Worm (Caenorhabditis elegans) whole organism, L1 larva: ENCODE results near the gene M04B2.4.
A peak's percentile ranks its signal among the peaks of the same experiment; 100 is the strongest.

ENCODE experiments used
- C04F5.9 ChIP-seq: sonication (generic microtip); optimal IDR thresholded peaks from 2 replicates; lab custom pipeline; 2016; ENCODE audit warnings: missing genetic modification characterization, missing compliant biosample characterization
- C16A3.4 ChIP-seq: fragments of 150-350 bp; optimal IDR thresholded peaks from 2 replicates; lab custom pipeline; 2014; ENCODE audit warnings: missing biosample characterization, missing genetic modification characterization
- Y116A8C.19 ChIP-seq: sonication (generic microtip); optimal IDR thresholded peaks from 2 replicates; lab custom pipeline; 2016; ENCODE audit warnings: missing compliant biosample characterization, missing genetic modification characterization, borderline replicate concordance
- alr-1 ChIP-seq: fragments of 200-800 bp; sonication (Bioruptor generic); optimal IDR thresholded peaks from 2 replicates; lab custom pipeline; 2018; ENCODE audit warnings: borderline replicate concordance, mild to moderate bottlenecking, missing genetic modification characterization, missing compliant biosample characterization
- aly-2 ChIP-seq: fragments of 150-350 bp; optimal IDR thresholded peaks from 2 replicates; lab custom pipeline; 2014; ENCODE audit warnings: missing biosample characterization, missing genetic modification characterization
- blmp-1 ChIP-seq: fragments of 150-350 bp; optimal IDR thresholded peaks from 2 replicates; lab custom pipeline; 2014; ENCODE audit warnings: missing biosample characterization, missing genetic modification characterization
- ceh-63 ChIP-seq: fragments of 200-800 bp; sonication (Bioruptor generic); optimal IDR thresholded peaks from 2 replicates; lab custom pipeline; 2018; ENCODE audit warnings: mild to moderate bottlenecking, missing genetic modification characterization, missing compliant biosample characterization
- ceh-8 ChIP-seq: fragments of 200-800 bp; sonication (Bioruptor generic); optimal IDR thresholded peaks from 2 replicates; lab custom pipeline; 2018; ENCODE audit warnings: mild to moderate bottlenecking, missing genetic modification characterization, moderate library complexity, missing compliant biosample characterization
- ceh-82 ChIP-seq, 3 experiments: fragments of 150-350 bp in 1 of 3; sonication (generic microtip) in 2 of 3; optimal IDR thresholded peaks; 2 replicates each; lab custom pipeline; 2014 to 2017; ENCODE audit warnings: missing biosample characterization in 3 of 3, missing genetic modification characterization in 3 of 3
- ceh-88 ChIP-seq: fragments of 200-800 bp; sonication (Bioruptor generic); IDR thresholded peaks from 2 replicates; pipeline ENCODE4 v1.3.6; 2022; ENCODE audit warnings: missing genetic modification characterization, missing compliant biosample characterization
- ceh-90 ChIP-seq: sonication (generic microtip); optimal IDR thresholded peaks from 2 replicates; lab custom pipeline; 2016; ENCODE audit warnings: missing genetic modification characterization, missing compliant biosample characterization
- ces-1 ChIP-seq: fragments of 150-350 bp; optimal IDR thresholded peaks from 2 replicates; lab custom pipeline; 2014; ENCODE audit warnings: missing biosample characterization, missing genetic modification reagents, missing genetic modification characterization
- dpl-1 ChIP-seq, 3 experiments: fragments of 150-350 bp in 2 of 3; sonication (generic microtip) in 1 of 3; optimal IDR thresholded peaks; 2 replicates each; lab custom pipeline; 2014 to 2017; ENCODE audit warnings: missing biosample characterization in 3 of 3, missing genetic modification characterization in 3 of 3, missing genetic modification reagents in 3 of 3
- dsc-1 ChIP-seq: sonication (generic microtip); optimal IDR thresholded peaks from 2 replicates; lab custom pipeline; 2016; ENCODE audit warnings: mild to moderate bottlenecking, missing genetic modification characterization, missing compliant biosample characterization
- efl-1 ChIP-seq, 4 experiments: fragments of 150-350 bp; optimal IDR thresholded peaks in 3 of 4; peaks in 1 of 4; 1 replicate in 1 of 4; 2 replicates in 3 of 4; lab custom pipeline; 2014; ENCODE audit warnings: missing biosample characterization in 2 of 4, missing genetic modification characterization in 2 of 4, missing genetic modification reagents in 2 of 4
- efl-3 ChIP-seq: fragments of 200-800 bp; sonication (Bioruptor generic); optimal IDR thresholded peaks from 2 replicates; lab custom pipeline; 2018; ENCODE audit warnings: mild to moderate bottlenecking, missing genetic modification characterization, missing compliant biosample characterization
- fkh-10 ChIP-seq: sonication (generic microtip); optimal IDR thresholded peaks from 2 replicates; lab custom pipeline; 2017; ENCODE audit warnings: missing biosample characterization, missing genetic modification reagents, missing genetic modification characterization
- fos-1 ChIP-seq: fragments of 150-350 bp; optimal IDR thresholded peaks from 2 replicates; lab custom pipeline; 2014; ENCODE audit warnings: missing biosample characterization, missing genetic modification characterization
- grh-1 ChIP-seq: fragments of 200-800 bp; sonication (Bioruptor generic); IDR thresholded peaks from 2 replicates; pipeline ENCODE4 v1.3.6; 2022; ENCODE audit warnings: missing genetic modification reagents, missing genetic modification characterization, missing compliant biosample characterization
- hlh-17 ChIP-seq: fragments of 200-800 bp; sonication (Bioruptor generic); optimal IDR thresholded peaks from 2 replicates; lab custom pipeline; 2018; ENCODE audit warnings: missing genetic modification characterization, mild to moderate bottlenecking, missing compliant biosample characterization, moderate library complexity, borderline replicate concordance
- irx-1 ChIP-seq: sonication (generic microtip); optimal IDR thresholded peaks from 2 replicates; lab custom pipeline; 2016; ENCODE audit warnings: missing genetic modification characterization, missing compliant biosample characterization
- isw-1 ChIP-seq: fragments of 200-800 bp; sonication (Bioruptor generic); IDR thresholded peaks from 2 replicates; pipeline ENCODE4 v1.3.6; 2022; ENCODE audit warnings: missing genetic modification characterization, missing compliant biosample characterization
- jun-1 ChIP-seq: fragments of 150-350 bp; optimal IDR thresholded peaks from 2 replicates; lab custom pipeline; 2014; ENCODE audit warnings: missing biosample characterization, missing genetic modification reagents, missing genetic modification characterization
- lin-13 ChIP-seq: fragments of 150-350 bp; optimal IDR thresholded peaks from 2 replicates; lab custom pipeline; 2014; ENCODE audit warnings: missing biosample characterization, missing genetic modification reagents, missing genetic modification characterization
- lin-35 ChIP-seq, 2 experiments: fragments of 150-350 bp; optimal IDR thresholded peaks; 2 replicates each; lab custom pipeline; 2014; ENCODE audit warnings: missing biosample characterization in 2 of 2, missing genetic modification characterization in 2 of 2, missing genetic modification reagents in 2 of 2
- lin-39 ChIP-seq: fragments of 150-350 bp; optimal IDR thresholded peaks from 2 replicates; lab custom pipeline; 2014; ENCODE audit warnings: missing biosample characterization, missing genetic modification reagents, missing genetic modification characterization
- lsy-2 ChIP-seq, 2 experiments: fragments of 150-350 bp; optimal IDR thresholded peaks; 2 replicates each; lab custom pipeline; 2014; ENCODE audit warnings: missing biosample characterization in 2 of 2, missing genetic modification characterization in 2 of 2
- mdl-1 ChIP-seq, 2 experiments: fragments of 150-350 bp; optimal IDR thresholded peaks; 2 replicates each; lab custom pipeline; 2014 to 2017; ENCODE audit warnings: missing biosample characterization in 2 of 2, missing genetic modification characterization in 2 of 2, inconsistent platforms in 1 of 2
- mef-2 ChIP-seq: fragments of 150-350 bp; optimal IDR thresholded peaks from 2 replicates; lab custom pipeline; 2014; ENCODE audit warnings: missing biosample characterization, missing genetic modification characterization
- nhr-12 ChIP-seq: sonication (generic microtip); optimal IDR thresholded peaks from 2 replicates; lab custom pipeline; 2017; ENCODE audit warnings: missing biosample characterization, missing genetic modification characterization
- nhr-237 ChIP-seq: fragments of 150-350 bp; optimal IDR thresholded peaks from 2 replicates; lab custom pipeline; 2014; ENCODE audit warnings: missing biosample characterization, missing genetic modification characterization
- nhr-28 ChIP-seq: fragments of 150-350 bp; optimal IDR thresholded peaks from 2 replicates; lab custom pipeline; 2014; ENCODE audit warnings: missing biosample characterization, missing genetic modification characterization
- nhr-71 ChIP-seq: sonication (generic microtip); optimal IDR thresholded peaks from 2 replicates; lab custom pipeline; 2016; ENCODE audit warnings: mild to moderate bottlenecking, missing genetic modification characterization, moderate library complexity, missing compliant biosample characterization
- nhr-77 ChIP-seq: fragments of 150-350 bp; optimal IDR thresholded peaks from 2 replicates; lab custom pipeline; 2014; ENCODE audit warnings: missing biosample characterization, missing genetic modification characterization
- nhr-85 ChIP-seq: sonication (generic microtip); peaks from one replicate; lab custom pipeline; 2016; ENCODE audit warnings: missing genetic modification characterization, inconsistent platforms, missing compliant biosample characterization
- nhr-90 ChIP-seq: sonication (generic microtip); optimal IDR thresholded peaks from 2 replicates; lab custom pipeline; 2016; ENCODE audit warnings: mild to moderate bottlenecking, missing genetic modification characterization, missing compliant biosample characterization; ENCODE audit not compliant: poor library complexity
- pag-3 ChIP-seq: sonication (generic microtip); optimal IDR thresholded peaks from 2 replicates; lab custom pipeline; 2017; ENCODE audit warnings: missing genetic modification characterization, mild to moderate bottlenecking, missing compliant biosample characterization, antibody characterized with exemption, borderline replicate concordance; ENCODE audit not compliant: insufficient read depth
- pax-3 ChIP-seq: fragments of 200-800 bp; sonication (Bioruptor generic); optimal IDR thresholded peaks from 2 replicates; lab custom pipeline; 2018; ENCODE audit warnings: mild to moderate bottlenecking, missing genetic modification characterization, moderate library complexity, missing compliant biosample characterization
- rnt-1 ChIP-seq: sonication (generic microtip); optimal IDR thresholded peaks from 2 replicates; lab custom pipeline; 2016; ENCODE audit warnings: mild to moderate bottlenecking, missing genetic modification characterization, moderate library complexity, missing compliant biosample characterization
- skn-1 ChIP-seq: fragments of 150-350 bp; optimal IDR thresholded peaks from 2 replicates; lab custom pipeline; 2014; ENCODE audit warnings: missing biosample characterization, missing genetic modification characterization
- snpc-4 ChIP-seq: fragments of 150-350 bp; optimal IDR thresholded peaks from 2 replicates; lab custom pipeline; 2014; ENCODE audit warnings: missing biosample characterization, missing genetic modification characterization
- snu-23 ChIP-seq: sonication (generic microtip); optimal IDR thresholded peaks from 2 replicates; lab custom pipeline; 2016; ENCODE audit warnings: missing genetic modification characterization, missing compliant biosample characterization
- sup-37 ChIP-seq: fragments of 200-800 bp; sonication (Bioruptor generic); optimal IDR thresholded peaks from 2 replicates; lab custom pipeline; 2018; ENCODE audit warnings: mild to moderate bottlenecking, missing genetic modification characterization, missing compliant biosample characterization
- swsn-7 ChIP-seq: sonication (generic microtip); optimal IDR thresholded peaks from 2 replicates; lab custom pipeline; 2016; ENCODE audit warnings: missing genetic modification characterization, missing compliant biosample characterization
- tbx-2 ChIP-seq: sonication (generic microtip); optimal IDR thresholded peaks from 2 replicates; lab custom pipeline; 2016; ENCODE audit warnings: missing genetic modification characterization, missing compliant biosample characterization
- unc-30 ChIP-seq: sonication (generic microtip); optimal IDR thresholded peaks from 2 replicates; lab custom pipeline; 2017; ENCODE audit warnings: missing biosample characterization, missing genetic modification characterization
- unc-62 ChIP-seq: fragments of 150-350 bp; optimal IDR thresholded peaks from 2 replicates; lab custom pipeline; 2014; ENCODE audit warnings: missing biosample characterization, missing genetic modification reagents, missing genetic modification characterization
- unc-86 ChIP-seq: sonication (generic microtip); optimal IDR thresholded peaks from 2 replicates; lab custom pipeline; 2016; ENCODE audit warnings: missing genetic modification characterization, missing compliant biosample characterization
- vab-15 ChIP-seq: sonication (generic microtip); optimal IDR thresholded peaks from 2 replicates; lab custom pipeline; 2017; ENCODE audit warnings: missing genotype, mild to moderate bottlenecking, missing genetic modification characterization, missing compliant biosample characterization
- xbp-1 ChIP-seq: sonication (generic microtip); optimal IDR thresholded peaks from 2 replicates; lab custom pipeline; 2016; ENCODE audit warnings: missing genetic modification characterization, missing compliant biosample characterization
- zag-1 ChIP-seq: fragments of 150-350 bp; optimal IDR thresholded peaks from 2 replicates; lab custom pipeline; 2014; ENCODE audit warnings: missing biosample characterization, missing genetic modification characterization
- zip-4 ChIP-seq: fragments of 200-800 bp; sonication (Bioruptor generic); optimal IDR thresholded peaks from 2 replicates; lab custom pipeline; 2018; ENCODE audit warnings: mild to moderate bottlenecking, missing genetic modification characterization, moderate library complexity, missing compliant biosample characterization

Gene M04B2.4

ce11 chrIV:11474067-11474466 is 46.8 kb downstream of the M04B2.4 start (continued):
- TF ChIP-seq isw-1 = 0 out of 2 replicates have a peak, but pooled peaks have one; percentile 2
- peak; percentile 51 for TF ChIP-seq xbp-1 (tag; lab: Kevin White, UChicago)
- peak in 2 of 3 experiments; percentile 39 to 49 for TF ChIP-seq dpl-1 (GFP tag; optimal IDR thresholded peaks at IDR 0.05; lab: Kevin White, UChicago)
- TF ChIP-seq zag-1 (tag; lab: Kevin White, UChicago) = no peak
- peak; percentile 38 for TF ChIP-seq C04F5.9 (tag; lab: Kevin White, UChicago)
- TF ChIP-seq ces-1 (GFP tag; lab: Kevin White, UChicago) = no peak
- peak; percentile 45 for TF ChIP-seq lin-13
- TF ChIP-seq fkh-10 (GFP tag; lab: Kevin White, UChicago) = no peak
- peak; percentile 83 for TF ChIP-seq C16A3.4
- no peak for TF ChIP-seq ceh-8 (GFP tag; lab: Kevin White, UChicago)
- TF ChIP-seq unc-62 (GFP tag; lab: Kevin White, UChicago) = no peak
- TF ChIP-seq ceh-90 (tag; lab: Kevin White, UChicago) = no peak
- no peak for TF ChIP-seq ceh-63
- peak in 1 of 2 experiments; percentile 52 for TF ChIP-seq mdl-1 (tag; optimal IDR thresholded peaks at IDR 0.05; lab: Kevin White, UChicago)
- no peak for TF ChIP-seq nhr-237 (tag; lab: Kevin White, UChicago)
- no peak for TF ChIP-seq efl-3 (GFP tag; lab: Kevin White, UChicago)
- TF ChIP-seq nhr-77 = peak; percentile 46
- peak; percentile 34 for TF ChIP-seq jun-1 (tag; lab: Kevin White, UChicago)
- peak; percentile 68 for TF ChIP-seq swsn-7 (tag; lab: Kevin White, UChicago)
- peak; percentile 74 for TF ChIP-seq nhr-90 (tag; lab: Kevin White, UChicago)
- TF ChIP-seq lin-35 (GFP tag; optimal IDR thresholded peaks at IDR 0.05; lab: Kevin White, UChicago) = peak; percentile 41 to 78
- TF ChIP-seq nhr-85 (tag; lab: Kevin White, UChicago) = no peak
- TF ChIP-seq mef-2 = no peak
- TF ChIP-seq nhr-28 (tag; lab: Kevin White, UChicago) = no peak
- no peak for TF ChIP-seq alr-1 (tag; lab: Kevin White, UChicago)
- TF ChIP-seq blmp-1 (tag; lab: Kevin White, UChicago) = peak; percentile 21
- TF ChIP-seq lsy-2 (tag; optimal IDR thresholded peaks at IDR 0.05; lab: Kevin White, UChicago) = peak; percentile 57 to 70
- peak; percentile 79 for TF ChIP-seq snu-23 (GFP tag; lab: Kevin White, UChicago)
- TF ChIP-seq hlh-17 (GFP tag; lab: Kevin White, UChicago) = no peak
- TF ChIP-seq ceh-88 (GFP tag; lab: Robert Waterston, UW) = no peak
- TF ChIP-seq pax-3 (tag; lab: Kevin White, UChicago) = peak; percentile 34
- peak; percentile 28 for TF ChIP-seq zip-4 (GFP tag; lab: Kevin White, UChicago)
- peak; percentile 3 to 63 (median 19) for TF ChIP-seq ceh-82 (tag; optimal IDR thresholded peaks at IDR 0.05; lab: Kevin White, UChicago)
- TF ChIP-seq unc-30 (tag; lab: Kevin White, UChicago) = no peak
- TF ChIP-seq fos-1 (tag; lab: Kevin White, UChicago) = no peak
- TF ChIP-seq efl-1 (optimal IDR thresholded peaks at IDR 0.05; lab: Kevin White, UChicago) = peak; percentile 52 to 64
- TF ChIP-seq efl-1 (GFP tag; optimal IDR thresholded peaks at IDR 0.05 in 1 of 2; lab: Kevin White, UChicago) = peak; percentile 32 to 95
- TF ChIP-seq unc-86 (tag; lab: Kevin White, UChicago) = peak; percentile 43
- TF ChIP-seq nhr-71 (tag; lab: Kevin White, UChicago) = peak; percentile 76
- TF ChIP-seq aly-2 (tag; lab: Kevin White, UChicago) = peak; percentile 87
- TF ChIP-seq lin-39 (tag; lab: Kevin White, UChicago) = no peak
- TF ChIP-seq nhr-12 = no peak
- TF ChIP-seq Y116A8C.19 (tag; lab: Kevin White, UChicago) = no peak
- no peak for TF ChIP-seq pag-3 (tag; lab: Kevin White, UChicago)
- TF ChIP-seq tbx-2 (tag; lab: Kevin White, UChicago) = peak; percentile 46
- peak; percentile 84 for TF ChIP-seq rnt-1 (tag; lab: Kevin White, UChicago)
- peak; percentile 41 for TF ChIP-seq skn-1 (tag; lab: Kevin White, UChicago)
- peak; percentile 16 for TF ChIP-seq snpc-4 (tag; lab: Kevin White, UChicago)
- TF ChIP-seq sup-37 = no peak
- no peak for TF ChIP-seq grh-1 (GFP tag; lab: Robert Waterston, UW)
- peak; percentile 56 for TF ChIP-seq irx-1 (tag; lab: Kevin White, UChicago)
- TF ChIP-seq dsc-1 = peak; percentile 62
- TF ChIP-seq vab-15 (tag; lab: Kevin White, UChicago) = peak; percentile 80
